Fruit fly (Drosophila melanogaster): ENCODE data around the gene Or22c.

dm6 chr2L:2038253-2038955 is 16.0 kb upstream of the Or22c start:
- TF ChIP-seq psq (optimal IDR thresholded peaks at IDR 0.05) (no peak), h (optimal IDR thresholded peaks at IDR 0.05) (no peak), ttk (optimal IDR thresholded peaks at IDR 0.05) (no peak)

Measured in Kc167 (cell line).